Fruit fly (Drosophila melanogaster) whole organism, embryonic: Measurements from ENCODE around the gene CG8300.

Experiments
- ATbp ChIP-seq: fragments of 200-800 bp; sonication (Bioruptor generic); optimal IDR thresholded peaks from 2 replicates; lab custom pipeline; 2017; ENCODE audit warnings: missing biosample characterization, mild to moderate bottlenecking, missing genetic modification characterization, missing genetic modification reagents
- Asciz ChIP-seq: fragments of 200-800 bp; sonication (Bioruptor generic); optimal IDR thresholded peaks from 2 replicates; lab custom pipeline; 2017; ENCODE audit warnings: missing biosample characterization, mild to moderate bottlenecking, missing genetic modification characterization, missing genetic modification reagents
- Bdp1 ChIP-seq: fragments of 200-800 bp; sonication (Bioruptor generic); optimal IDR thresholded peaks from 3 replicates; lab custom pipeline; 2016; ENCODE audit warnings: missing biosample characterization, missing genetic modification characterization
- Bgb ChIP-seq: fragments of 200-800 bp; sonication (Bioruptor generic); IDR thresholded peaks from 2 replicates; pipeline ENCODE4 v1.3.6; 2022; ENCODE audit warnings: missing biosample characterization, missing genetic modification characterization; ENCODE audit not compliant: partially characterized antibody
- CG1024 ChIP-seq: fragments of 200-800 bp; sonication (Bioruptor generic); IDR thresholded peaks from 2 replicates; pipeline ENCODE4 v1.3.6; 2022; ENCODE audit warnings: missing biosample characterization, missing genetic modification characterization
- CG10321 ChIP-seq: fragments of 200-800 bp; sonication (Bioruptor generic); IDR thresholded peaks from 2 replicates; pipeline ENCODE4 v1.3.6; 2022; ENCODE audit warnings: missing biosample characterization, missing genetic modification characterization
- CG10979 ChIP-seq: fragments of 200-800 bp; sonication (Bioruptor generic); optimal IDR thresholded peaks from 2 replicates; lab custom pipeline; 2018; ENCODE audit warnings: missing biosample characterization, mild to moderate bottlenecking, missing genetic modification characterization, moderate library complexity
- CG1233 ChIP-seq: fragments of 200-800 bp; sonication (Bioruptor generic); optimal IDR thresholded peaks from 4 replicates; lab custom pipeline; 2018; ENCODE audit warnings: missing biosample characterization, mild to moderate bottlenecking, missing genetic modification characterization
- CG12769 ChIP-seq: fragments of 200-800 bp; sonication (Bioruptor generic); optimal IDR thresholded peaks from 2 replicates; lab custom pipeline; 2019; ENCODE audit warnings: missing biosample characterization, mild to moderate bottlenecking, missing genetic modification characterization, moderate library complexity
- CG13775 ChIP-seq: fragments of 200-800 bp; sonication (Bioruptor generic); optimal IDR thresholded peaks from 3 replicates; lab custom pipeline; 2017; ENCODE audit warnings: missing biosample characterization, mild to moderate bottlenecking, missing genetic modification characterization
- CG1603 ChIP-seq: fragments of 200-800 bp; sonication (Bioruptor generic); optimal IDR thresholded peaks from 2 replicates; lab custom pipeline; 2019; ENCODE audit warnings: missing biosample characterization, mild to moderate bottlenecking, missing genetic modification characterization, moderate library complexity
- CG17186 ChIP-seq: fragments of 200-800 bp; sonication (Bioruptor generic); optimal IDR thresholded peaks from 3 replicates; lab custom pipeline; 2017; ENCODE audit warnings: missing biosample characterization, missing genetic modification reagents, missing genetic modification characterization
- CG18619 ChIP-seq: fragments of 200-800 bp; sonication (Bioruptor generic); optimal IDR thresholded peaks from 3 replicates; lab custom pipeline; 2017; ENCODE audit warnings: missing biosample characterization, mild to moderate bottlenecking, missing genetic modification characterization
- CG2120 ChIP-seq: fragments of 200-800 bp; sonication (Bioruptor generic); optimal IDR thresholded peaks from 3 replicates; lab custom pipeline; 2016; ENCODE audit warnings: missing biosample characterization, missing genetic modification characterization
- CG2712 ChIP-seq: fragments of 200-800 bp; optimal IDR thresholded peaks from 3 replicates; lab custom pipeline; 2019; ENCODE audit warnings: missing biosample characterization, mild to moderate bottlenecking, missing genetic modification characterization, moderate library complexity
- CG6654 ChIP-seq: fragments of 200-800 bp; sonication (Bioruptor generic); optimal IDR thresholded peaks from 2 replicates; lab custom pipeline; 2017; ENCODE audit warnings: missing biosample characterization, mild to moderate bottlenecking, missing genetic modification characterization
- CG6683 ChIP-seq: fragments of 200-800 bp; sonication (Bioruptor generic); optimal IDR thresholded peaks from 2 replicates; lab custom pipeline; 2017; ENCODE audit warnings: missing biosample characterization, mild to moderate bottlenecking, missing genetic modification characterization, missing genetic modification reagents
- Chrac-16 ChIP-seq: fragments of 200-800 bp; sonication (Bioruptor generic); optimal IDR thresholded peaks from 3 replicates; lab custom pipeline; 2016; ENCODE audit warnings: missing biosample characterization, missing genetic modification characterization
- Dek ChIP-seq: fragments of 200-800 bp; sonication (Bioruptor generic); optimal IDR thresholded peaks from 3 replicates; lab custom pipeline; 2019; ENCODE audit warnings: missing biosample characterization, mild to moderate bottlenecking, missing genetic modification characterization, moderate library complexity
- Dfd ChIP-seq, 2 experiments: fragments of >200 bp; optimal IDR thresholded peaks; 2 replicates each; lab custom pipeline; 2017; ENCODE audit warnings: missing biosample characterization in 2 of 2, missing genetic modification characterization in 2 of 2
- HLH54F ChIP-seq: fragments of 200-800 bp; sonication (Bioruptor generic); optimal IDR thresholded peaks from 3 replicates; lab custom pipeline; 2016; ENCODE audit warnings: missing biosample characterization, missing genetic modification characterization
- HLHmδ ChIP-seq: fragments of 200-800 bp; sonication (Bioruptor generic); optimal IDR thresholded peaks from 2 replicates; lab custom pipeline; 2018; ENCODE audit warnings: missing biosample characterization, mild to moderate bottlenecking, missing genetic modification characterization, moderate library complexity
- Hr39 ChIP-seq: fragments of >200 bp; optimal IDR thresholded peaks from 2 replicates; lab custom pipeline; 2017
- Hr51 ChIP-seq, 2 experiments: fragments of 200-800 bp; sonication (Bioruptor generic); optimal IDR thresholded peaks; 2 replicates in 1 of 2; 3 replicates in 1 of 2; lab custom pipeline; 2016 to 2018; ENCODE audit warnings: missing biosample characterization in 2 of 2, missing genetic modification characterization in 2 of 2, mild to moderate bottlenecking in 1 of 2, moderate library complexity in 1 of 2
- Nf-YB ChIP-seq: fragments of 200-800 bp; sonication (Bioruptor generic); optimal IDR thresholded peaks from 3 replicates; lab custom pipeline; 2019; ENCODE audit warnings: missing biosample characterization, mild to moderate bottlenecking, missing genetic modification characterization, moderate library complexity
- Nf-YC ChIP-seq: fragments of 200-800 bp; optimal IDR thresholded peaks from 3 replicates; lab custom pipeline; 2019; ENCODE audit warnings: missing biosample characterization, mild to moderate bottlenecking, missing genetic modification characterization, moderate library complexity
- Ptx1 ChIP-seq: fragments of 200-800 bp; sonication (Bioruptor generic); IDR thresholded peaks from 2 replicates; pipeline ENCODE4 v1.3.6; 2022; ENCODE audit warnings: missing biosample characterization, missing genetic modification characterization
- Rx ChIP-seq: fragments of 200-800 bp; sonication (Bioruptor generic); IDR thresholded peaks from 2 replicates; pipeline ENCODE4 v1.3.6; 2022; ENCODE audit warnings: missing biosample characterization, missing genetic modification characterization
- Spps ChIP-seq: fragments of 200-800 bp; sonication (Bioruptor generic); optimal IDR thresholded peaks from 2 replicates; lab custom pipeline; 2018; ENCODE audit warnings: missing biosample characterization, mild to moderate bottlenecking, missing genetic modification characterization
- amos ChIP-seq: fragments of 200-800 bp; sonication (Bioruptor generic); IDR thresholded peaks from 2 replicates; pipeline ENCODE4 v1.3.6; 2022; ENCODE audit warnings: missing biosample characterization, missing genetic modification characterization; ENCODE audit not compliant: partially characterized antibody
- ara ChIP-seq: fragments of 200-800 bp; sonication (Bioruptor generic); IDR thresholded peaks from 2 replicates; pipeline ENCODE4 v1.3.6; 2022; ENCODE audit warnings: missing biosample characterization, missing genetic modification characterization
- bab2 ChIP-seq: fragments of 200-800 bp; sonication (Bioruptor generic); optimal IDR thresholded peaks from 2 replicates; lab custom pipeline; 2016; ENCODE audit warnings: missing biosample characterization, missing genetic modification characterization
- bsh ChIP-seq, 2 experiments: fragments of 200-800 bp; sonication (Bioruptor generic); optimal IDR thresholded peaks; 2 replicates each; lab custom pipeline; 2017 to 2018; ENCODE audit warnings: mild to moderate bottlenecking in 2 of 2, missing biosample characterization in 2 of 2, missing genetic modification characterization in 2 of 2, moderate library complexity in 1 of 2
- cad ChIP-seq: fragments of >200 bp; optimal IDR thresholded peaks from 2 replicates; lab custom pipeline; 2017; ENCODE audit warnings: missing biosample characterization, missing genetic modification characterization
- cg ChIP-seq: fragments of 200-800 bp; sonication (Bioruptor generic); optimal IDR thresholded peaks from 3 replicates; lab custom pipeline; 2019; ENCODE audit warnings: missing biosample characterization, mild to moderate bottlenecking, missing genetic modification characterization, moderate library complexity
- croc ChIP-seq: fragments of 200-800 bp; sonication (Bioruptor generic); conservative IDR thresholded peaks from 3 replicates; pipeline ENCODE4 v1.3.6; 2022; ENCODE audit warnings: missing biosample characterization, missing genetic modification characterization
- dmrt99B ChIP-seq: fragments of 200-800 bp; sonication (Bioruptor generic); optimal IDR thresholded peaks from 2 replicates; lab custom pipeline; 2018; ENCODE audit warnings: missing biosample characterization, mild to moderate bottlenecking, missing genetic modification characterization, moderate library complexity
- ems ChIP-seq: fragments of 200-800 bp; sonication (Bioruptor generic); optimal IDR thresholded peaks from 3 replicates; lab custom pipeline; 2016; ENCODE audit warnings: missing biosample characterization, missing genetic modification characterization
- fd102C ChIP-seq: fragments of 200-800 bp; sonication (Bioruptor generic); optimal IDR thresholded peaks from 2 replicates; lab custom pipeline; 2018; ENCODE audit warnings: missing biosample characterization, mild to moderate bottlenecking, missing genetic modification characterization, moderate library complexity
- gem ChIP-seq: fragments of 200-800 bp; sonication (Bioruptor generic); optimal IDR thresholded peaks from 2 replicates; lab custom pipeline; 2019; ENCODE audit warnings: missing biosample characterization, mild to moderate bottlenecking, missing genetic modification characterization, moderate library complexity
- grau ChIP-seq: fragments of 200-800 bp; optimal IDR thresholded peaks from 3 replicates; lab custom pipeline; 2019; ENCODE audit warnings: missing biosample characterization, mild to moderate bottlenecking, missing genetic modification characterization, moderate library complexity
- jing ChIP-seq: fragments of 200-800 bp; sonication (Bioruptor generic); optimal IDR thresholded peaks from 2 replicates; lab custom pipeline; 2018; ENCODE audit warnings: missing biosample characterization, mild to moderate bottlenecking, missing genetic modification characterization
- lilli ChIP-seq: fragments of 200-800 bp; sonication (Bioruptor generic); optimal IDR thresholded peaks from 3 replicates; lab custom pipeline; 2016; ENCODE audit warnings: missing biosample characterization, missing genetic modification characterization
- lola ChIP-seq, 3 experiments: fragments of >200 bp in 2 of 3; fragments of 200-800 bp in 1 of 3; sonication (Bioruptor generic) in 1 of 3; optimal IDR thresholded peaks; 2 replicates each; lab custom pipeline; 2017 to 2019; ENCODE audit warnings: missing biosample characterization in 3 of 3, missing genetic modification characterization in 3 of 3, mild to moderate bottlenecking in 1 of 3, moderate library complexity in 1 of 3
- mam ChIP-seq: fragments of 200-800 bp; sonication (Bioruptor generic); optimal IDR thresholded peaks from 3 replicates; lab custom pipeline; 2016; ENCODE audit warnings: missing biosample characterization, missing genetic modification characterization
- so ChIP-seq: fragments of 200-800 bp; sonication (Bioruptor generic); IDR thresholded peaks from 3 replicates; pipeline ENCODE4 v1.3.6; 2022; ENCODE audit warnings: missing biosample characterization, missing genetic modification characterization
- unc-4 ChIP-seq: fragments of 200-800 bp; sonication (Bioruptor generic); IDR thresholded peaks from 2 replicates; pipeline ENCODE4 v1.3.6; 2022; ENCODE audit warnings: missing biosample characterization, missing genetic modification characterization; ENCODE audit not compliant: partially characterized antibody

CG8300 gene

DNA sequence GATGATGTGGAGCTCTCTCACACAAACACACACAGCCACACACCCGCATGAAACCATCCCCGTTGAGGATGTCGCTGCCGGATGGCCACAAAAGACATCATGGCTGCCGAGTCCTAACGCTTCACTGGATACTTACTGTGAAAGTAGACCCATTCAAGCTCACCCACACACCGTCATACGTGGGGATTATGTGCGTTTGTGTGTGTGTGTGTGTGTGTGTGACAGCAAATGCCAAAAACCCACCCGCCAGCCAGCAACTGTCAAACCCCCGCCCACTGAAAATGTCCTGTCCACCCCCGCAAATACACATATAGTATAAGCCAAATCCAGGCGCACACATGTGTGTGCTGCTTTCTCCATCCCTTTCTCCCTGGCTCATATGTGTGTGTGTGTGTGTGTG is 19.8 kb downstream of the CG8300 start (continued):
- TF ChIP-seq CG6683 (GFP tag; lab: Kevin White, UChicago): no peak
- no peak for TF ChIP-seq croc (GFP tag; lab: Robert Waterston, UW)
- TF ChIP-seq Nf-YC (tag; lab: Kevin White, UChicago): peak; percentile 88
- TF ChIP-seq CG17186: no peak
- no peak for TF ChIP-seq Chrac-16 (GFP tag; lab: Kevin White, UChicago)
- TF ChIP-seq cad (GFP tag; lab: Kevin White, UChicago): no peak
- TF ChIP-seq so (GFP tag; lab: Robert Waterston, UW): no peak
- peak; percentile 83 for TF ChIP-seq Nf-YB (GFP tag; lab: Kevin White, UChicago)
- TF ChIP-seq CG12769 (tag; lab: Kevin White, UChicago): no peak
- no peak for TF ChIP-seq Dfd (GFP tag; optimal IDR thresholded peaks at IDR 0.05; lab: Kevin White, UChicago)
- no peak for TF ChIP-seq jing
- no peak for TF ChIP-seq fd102C (GFP tag; lab: Kevin White, UChicago)
- no peak for TF ChIP-seq HLHmδ (GFP tag; lab: Kevin White, UChicago)
- TF ChIP-seq CG1603: no peak
- no peak for TF ChIP-seq ara (GFP tag; lab: Robert Waterston, UW)
- peak; percentile 68 for TF ChIP-seq cg (GFP tag; lab: Kevin White, UChicago)
- no peak for TF ChIP-seq Dek (tag; lab: Kevin White, UChicago)
- no peak for TF ChIP-seq mam (GFP tag; lab: Kevin White, UChicago)
- TF ChIP-seq Rx: no peak
- no peak for TF ChIP-seq CG18619
- TF ChIP-seq lilli: no peak
- TF ChIP-seq CG10979 (tag; lab: Kevin White, UChicago): no peak
- TF ChIP-seq, all 482 proteins: peak for 5

DNA sequence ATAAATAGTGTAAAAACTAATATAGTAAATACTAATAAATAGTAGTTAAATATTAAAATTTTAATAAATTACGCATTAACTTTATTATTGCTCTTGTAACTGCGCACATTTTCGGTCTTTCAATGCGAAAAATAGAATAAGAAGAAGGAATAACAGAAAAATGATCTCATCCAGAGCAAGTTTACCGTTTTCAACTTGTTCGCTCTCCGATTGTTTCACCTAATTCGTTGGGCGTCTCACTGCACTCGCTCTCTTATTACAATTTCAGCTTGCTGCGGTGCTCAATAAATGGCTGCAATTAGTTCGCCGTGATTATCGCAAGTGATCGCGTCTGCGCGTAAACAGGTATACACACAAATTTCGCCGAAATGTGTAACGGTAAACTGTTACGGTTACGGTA is 32.7 kb downstream of the CG8300 start, which contains the start of gene Cph:
Gene Cph, plus strand, starts transcription at position 301 of the 400 bp plus-strand sequence.
- TF ChIP-seq ATbp (GFP tag; lab: Kevin White, UChicago): no peak
- no peak for TF ChIP-seq cg (GFP tag; lab: Kevin White, UChicago)
- TF ChIP-seq unc-4: no peak
- no peak for TF ChIP-seq HLHmδ (GFP tag; lab: Kevin White, UChicago)
- TF ChIP-seq mam (GFP tag; lab: Kevin White, UChicago): no peak
- TF ChIP-seq CG1603: no peak
- TF ChIP-seq CG1233 (GFP tag; lab: Kevin White, UChicago): no peak
- no peak for TF ChIP-seq Spps (tag; lab: Kevin White, UChicago)
- no peak for TF ChIP-seq amos (GFP tag; lab: Robert Waterston, UW)
- TF ChIP-seq CG13775: no peak
- TF ChIP-seq ems: no peak
- no peak for TF ChIP-seq HLH54F (GFP tag; lab: Kevin White, UChicago)
- TF ChIP-seq lola (GFP tag; optimal IDR thresholded peaks at IDR 0.05; lab: Kevin White, UChicago): no peak

DNA sequence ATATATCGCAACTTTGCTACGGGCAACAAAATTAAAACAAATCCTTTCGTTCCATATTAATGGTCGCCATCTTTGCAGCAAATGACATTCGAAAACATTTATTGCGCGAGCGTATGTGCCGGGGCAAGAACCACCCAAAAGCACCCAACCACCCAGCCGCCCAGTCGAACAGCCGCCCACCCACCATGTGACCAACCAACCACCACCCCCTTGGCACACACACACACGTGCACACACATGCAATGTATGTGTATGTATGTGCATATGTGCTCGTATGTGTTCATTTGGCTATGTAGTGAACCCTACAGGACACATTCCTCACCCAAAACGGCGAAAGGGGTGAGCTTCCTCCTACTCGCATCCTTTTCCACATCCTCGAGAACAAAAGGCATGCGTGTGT is 35.3 kb downstream of the CG8300 start:
- peak; percentile 68 for TF ChIP-seq Hr39 (lab: Kevin White, UChicago)
- TF ChIP-seq Bdp1 (GFP tag; lab: Kevin White, UChicago): no peak
- TF ChIP-seq CG1024: no peak
- peak; percentile 70 for TF ChIP-seq Nf-YC (tag; lab: Kevin White, UChicago)
- peak; percentile 77 for TF ChIP-seq Nf-YB (GFP tag; lab: Kevin White, UChicago)
- no peak for TF ChIP-seq Asciz
- TF ChIP-seq cg (GFP tag; lab: Kevin White, UChicago): peak; percentile 51
- TF ChIP-seq, all 482 proteins: peak for 4

DNA sequence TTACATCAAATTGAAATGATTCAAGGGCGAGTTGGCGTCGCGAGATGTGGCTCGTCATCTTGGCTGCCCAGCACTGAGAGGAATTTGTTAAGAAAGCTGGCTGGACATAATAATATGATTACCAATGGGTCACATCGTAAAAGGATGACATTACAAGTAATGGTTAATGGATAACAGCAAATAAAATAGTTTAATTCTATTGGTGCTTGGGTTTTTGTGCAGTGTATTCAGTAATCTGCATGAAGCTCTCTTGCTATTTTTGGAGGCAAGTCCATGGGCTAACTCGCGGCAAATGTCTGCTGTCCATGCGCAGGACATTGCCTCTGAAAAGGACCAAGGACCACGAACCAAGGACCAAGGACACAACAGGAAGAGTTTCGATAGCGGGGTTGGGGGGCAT is 37.1 kb downstream of the CG8300 start:
- peak in 1 of 2 experiments; percentile 34 for TF ChIP-seq Hr51 (GFP tag; optimal IDR thresholded peaks at IDR 0.05; lab: Kevin White, UChicago)
- TF ChIP-seq bab2 (GFP tag; lab: Kevin White, UChicago): no peak
- peak; percentile 18 for TF ChIP-seq dmrt99B (tag; lab: Kevin White, UChicago)
- no peak for TF ChIP-seq CG10321 (GFP tag; lab: Robert Waterston, UW)
- TF ChIP-seq CG6654 (GFP tag; lab: Kevin White, UChicago): no peak
- TF ChIP-seq Bgb (GFP tag; lab: Robert Waterston, UW): no peak
- TF ChIP-seq CG2120 (GFP tag; lab: Kevin White, UChicago): peak; percentile 15
- peak; percentile 29; the same call in 1 of the 2 replicates for TF ChIP-seq Ptx1
- peak in 1 of 2 experiments; percentile 7 for TF ChIP-seq bsh (GFP tag; optimal IDR thresholded peaks at IDR 0.05; lab: Kevin White, UChicago)
- peak; percentile 0 for TF ChIP-seq grau (tag; lab: Kevin White, UChicago)
- peak; percentile 26 for TF ChIP-seq gem (tag; lab: Kevin White, UChicago)
- TF ChIP-seq CG2712 (tag; lab: Kevin White, UChicago): peak; percentile 2
